Fruit fly (Drosophila melanogaster) whole organism, adult: Measurements from ENCODE around the gene kibra.

Experiments
- CG12768 ChIP-seq: fragments of 200-800 bp; sonication (Bioruptor generic); optimal IDR thresholded peaks from 2 replicates; lab custom pipeline; 2017; ENCODE audit warnings: missing biosample characterization, missing genetic modification characterization, mild to moderate bottlenecking, moderate library complexity, missing genetic modification reagents
- CG1620 ChIP-seq: fragments of 200-800 bp; sonication (Bioruptor generic); optimal IDR thresholded peaks from 2 replicates; lab custom pipeline; 2016; ENCODE audit warnings: missing biosample characterization, missing genetic modification characterization
- Clk ChIP-seq: fragments of 200-800 bp; sonication (Bioruptor generic); optimal IDR thresholded peaks from 2 replicates; lab custom pipeline; 2017; ENCODE audit warnings: missing biosample characterization, missing genetic modification characterization
- bab1 ChIP-seq: fragments of 200-800 bp; sonication (Bioruptor generic); optimal IDR thresholded peaks from 3 replicates; lab custom pipeline; 2019; ENCODE audit warnings: missing biosample characterization, mild to moderate bottlenecking, missing genetic modification characterization, moderate library complexity
- cic ChIP-seq: fragments of 200-800 bp; sonication (Bioruptor generic); optimal IDR thresholded peaks from 2 replicates; lab custom pipeline; 2017; ENCODE audit warnings: missing biosample characterization, mild to moderate bottlenecking, missing genetic modification characterization, moderate library complexity
- kay ChIP-seq: fragments of 200-800 bp; sonication (Bioruptor generic); peaks from one replicate; lab custom pipeline; 2016; ENCODE audit warnings: missing biosample characterization, missing genetic modification characterization, borderline replicate concordance
- toe ChIP-seq: fragments of 200-800 bp; sonication (Bioruptor generic); optimal IDR thresholded peaks from 2 replicates; lab custom pipeline; 2016; ENCODE audit warnings: missing biosample characterization, missing genetic modification characterization

DNA sequence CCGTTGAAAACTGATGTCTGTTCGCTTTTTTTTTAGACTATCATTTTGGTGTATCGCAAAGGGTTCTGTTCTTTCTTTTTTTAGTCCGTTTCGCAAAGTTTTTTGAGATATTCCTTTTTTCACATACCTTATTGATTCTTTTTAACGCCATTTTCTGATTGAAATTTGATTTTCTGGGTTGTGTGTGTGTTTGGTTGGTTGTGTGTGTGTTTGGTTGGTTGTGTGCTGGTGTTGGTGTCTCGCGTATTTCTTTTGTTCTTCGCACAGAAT, 16.1 kb upstream of the kibra start:
- TF ChIP-seq kay (GFP tag; lab: Kevin White, UChicago) (no peak), bab1 (GFP tag; lab: Kevin White, UChicago) (no peak), cic (GFP tag; lab: Kevin White, UChicago) (no peak), CG1620 (GFP tag; lab: Kevin White, UChicago) (no peak), Clk (GFP tag; lab: Kevin White, UChicago) (no peak), toe (GFP tag; lab: Kevin White, UChicago) (no peak), CG12768 (GFP tag; lab: Kevin White, UChicago) (no peak)
